Worm (Caenorhabditis elegans) whole organism, early embryonic: ENCODE results near the gene F16G10.11.

Experiments used
- B0310.2 ChIP-seq: sonication (generic microtip); optimal IDR thresholded peaks from 2 replicates; lab custom pipeline; 2016; ENCODE audit warnings: mild to moderate bottlenecking, missing genetic modification characterization, missing compliant biosample characterization
- F13C5.2 ChIP-seq: sonication (generic microtip); optimal IDR thresholded peaks from 2 replicates; lab custom pipeline; 2017; ENCODE audit warnings: mild to moderate bottlenecking, missing genetic modification characterization, inconsistent platforms, missing compliant biosample characterization
- ama-1 ChIP-seq: fragments of 150-350 bp; optimal IDR thresholded peaks from 2 replicates; lab custom pipeline; 2014
- ceh-13 ChIP-seq: fragments of 200-800 bp; sonication (Bioruptor generic); optimal IDR thresholded peaks from 2 replicates; lab custom pipeline; 2018; ENCODE audit warnings: mild to moderate bottlenecking, missing genetic modification characterization, missing compliant biosample characterization
- flt-1 ChIP-seq: fragments of 200-800 bp; sonication (Bioruptor generic); IDR thresholded peaks from 2 replicates; pipeline ENCODE4 v1.3.6; 2022; ENCODE audit warnings: missing genetic modification characterization, missing compliant biosample characterization
- hmbx-1 ChIP-seq: sonication (generic microtip); optimal IDR thresholded peaks from 2 replicates; lab custom pipeline; 2016; ENCODE audit warnings: mild to moderate bottlenecking, missing genetic modification characterization, missing compliant biosample characterization
- pes-1 ChIP-seq: fragments of 200-800 bp; sonication (Bioruptor generic); IDR thresholded peaks from 2 replicates; pipeline ENCODE4 v1.3.6; 2022; ENCODE audit warnings: missing genetic modification reagents, missing genetic modification characterization, missing compliant biosample characterization
- sea-1 ChIP-seq: fragments of 200-800 bp; sonication (Bioruptor generic); conservative IDR thresholded peaks from 2 replicates; pipeline ENCODE4 v1.3.6; 2022; ENCODE audit warnings: missing genetic modification characterization, missing compliant biosample characterization
- tbx-11 ChIP-seq: fragments of 200-800 bp; sonication (Bioruptor generic); IDR thresholded peaks from 2 replicates; pipeline ENCODE4 v1.3.6; 2022; ENCODE audit warnings: missing genetic modification characterization, missing compliant biosample characterization
- tbx-37 ChIP-seq: fragments of 200-800 bp; sonication (Bioruptor generic); conservative IDR thresholded peaks from 2 replicates; pipeline ENCODE4 v1.3.6; 2022; ENCODE audit warnings: missing genetic modification reagents, missing genetic modification characterization, missing compliant biosample characterization

DNA sequence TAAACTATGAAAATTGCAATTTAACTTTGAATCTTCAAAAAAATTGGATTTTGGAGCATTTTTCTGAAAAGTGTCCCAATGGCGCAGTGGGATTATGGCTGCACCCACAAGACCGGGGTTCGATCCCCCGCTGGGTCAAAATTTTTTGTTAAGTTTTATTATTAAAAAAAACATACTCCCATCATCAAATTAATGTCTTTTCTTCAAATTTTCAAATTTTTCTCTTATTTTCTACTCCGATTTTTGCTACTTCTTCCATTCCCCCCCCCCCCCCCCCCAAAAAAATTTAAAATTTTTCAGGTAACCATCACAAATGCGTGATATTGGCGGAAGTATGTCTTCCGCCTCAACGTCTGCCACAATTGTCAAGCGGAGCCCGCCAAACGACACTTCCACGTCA, 49.3 kb upstream of the F16G10.11 start, which contains the start of gene vab-19:
- TF ChIP-seq ama-1 (lab: Kevin White, UChicago) (no peak), flt-1 (GFP tag; lab: Robert Waterston, UW) (no peak), tbx-37 (GFP tag; lab: Robert Waterston, UW) (no peak), ceh-13 (no peak), B0310.2 (tag; lab: Kevin White, UChicago) (no peak), sea-1 (GFP tag; lab: Robert Waterston, UW) (no peak), pes-1 (GFP tag; lab: Robert Waterston, UW) (no peak), F13C5.2 (no peak), hmbx-1 (tag; lab: Kevin White, UChicago) (no peak), tbx-11 (GFP tag; lab: Robert Waterston, UW) (no peak)
